Worm (Caenorhabditis elegans): Measurements from ENCODE around the gene tmed-13.

DNA sequence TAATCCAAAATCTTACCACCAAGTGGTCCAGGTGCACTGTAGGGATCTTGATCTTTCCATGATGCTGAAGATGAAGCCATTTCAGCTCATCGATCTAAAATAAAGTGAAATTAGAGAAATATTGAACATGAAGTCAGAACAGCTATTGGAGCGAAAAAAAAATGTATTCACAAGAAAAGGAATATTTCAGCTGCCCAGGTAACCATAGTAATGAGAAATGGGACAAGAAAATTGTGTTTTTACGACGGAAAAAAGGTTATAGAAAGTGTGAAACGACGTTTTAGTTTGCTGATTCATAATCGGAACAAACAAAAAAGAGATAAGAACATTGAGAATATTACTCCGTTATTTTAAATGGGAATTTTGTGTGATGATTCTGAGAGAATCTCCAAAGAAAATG is 2.0 kb upstream of the tmed-13 start, which contains the start of gene Y73B6BL.27:
- TF ChIP-seq unc-62 (GFP tag; optimal IDR thresholded peaks at IDR 0.05) (no peak), unc-39 (tag; optimal IDR thresholded peaks at IDR 0.05) (no peak), ztf-11 (tag; optimal IDR thresholded peaks at IDR 0.05) (no peak), nhr-76 (tag; optimal IDR thresholded peaks at IDR 0.05) (no peak), elt-1 (tag; optimal IDR thresholded peaks at IDR 0.05; ENCODE audit: borderline replicate concordance, insufficient read depth) (no peak), nhr-237 (tag; optimal IDR thresholded peaks at IDR 0.05) (no peak), pha-4 (tag; optimal IDR thresholded peaks at IDR 0.05) (no peak), lin-13 (tag; optimal IDR thresholded peaks at IDR 0.05) (no peak), lsy-2 (tag; optimal IDR thresholded peaks at IDR 0.05) (no peak), ceh-39 (tag; optimal IDR thresholded peaks at IDR 0.05) (no peak), mep-1 (tag; optimal IDR thresholded peaks at IDR 0.05) (no peak), snpc-4 (tag; optimal IDR thresholded peaks at IDR 0.05) (no peak), tbx-8 (GFP tag; optimal IDR thresholded peaks at IDR 0.05) (no peak)

Data from whole organism, mixed stage, embryonic.